Fruit fly (Drosophila melanogaster) whole organism, prepupa: ENCODE data around the gene tefu.

ENCODE experiments used
- Blimp-1 ChIP-seq: fragments of 200-800 bp; sonication (Bioruptor generic); optimal IDR thresholded peaks from 3 replicates; lab custom pipeline; 2017; ENCODE audit warnings: missing biosample characterization, missing genetic modification characterization, mild to moderate bottlenecking, moderate library complexity, missing genetic modification reagents
- CG10669 ChIP-seq: fragments of 200-800 bp; sonication (Bioruptor generic); optimal IDR thresholded peaks from 3 replicates; lab custom pipeline; 2018; ENCODE audit warnings: missing biosample characterization, mild to moderate bottlenecking, missing genetic modification characterization, moderate library complexity
- CG11294 ChIP-seq: fragments of 200-800 bp; sonication (Bioruptor generic); IDR thresholded peaks from 2 replicates; pipeline ENCODE4 v1.3.6; 2022; ENCODE audit warnings: missing biosample characterization, missing genetic modification characterization
- CG11902 ChIP-seq: fragments of 200-800 bp; sonication (Bioruptor generic); optimal IDR thresholded peaks from 3 replicates; lab custom pipeline; 2016; ENCODE audit warnings: missing biosample characterization, missing genetic modification characterization
- CG15336 ChIP-seq: fragments of 200-800 bp; sonication (Bioruptor generic); IDR thresholded peaks from 2 replicates; pipeline ENCODE4 v1.3.6; 2022; ENCODE audit warnings: missing biosample characterization, missing genetic modification characterization
- CG16779 ChIP-seq: fragments of 200-800 bp; sonication (Bioruptor generic); optimal IDR thresholded peaks from 3 replicates; lab custom pipeline; 2017; ENCODE audit warnings: missing biosample characterization, mild to moderate bottlenecking, missing genetic modification characterization
- CG3032 ChIP-seq: fragments of 200-800 bp; optimal IDR thresholded peaks from 2 replicates; lab custom pipeline; 2019; ENCODE audit warnings: missing biosample characterization, mild to moderate bottlenecking, missing genetic modification characterization, moderate library complexity
- CG32006 ChIP-seq: fragments of 200-800 bp; sonication (Bioruptor generic); optimal IDR thresholded peaks from 3 replicates; lab custom pipeline; 2017; ENCODE audit warnings: missing biosample characterization, mild to moderate bottlenecking, missing genetic modification characterization
- CG34406 ChIP-seq: fragments of 200-800 bp; sonication (Bioruptor generic); optimal IDR thresholded peaks from 3 replicates; lab custom pipeline; 2016; ENCODE audit warnings: missing biosample characterization, missing genetic modification characterization
- CG6163 ChIP-seq: fragments of 200-800 bp; sonication (Bioruptor generic); IDR thresholded peaks from 3 replicates; pipeline ENCODE4 v1.3.6; 2022; ENCODE audit warnings: missing biosample characterization, missing genetic modification characterization
- CG6276 ChIP-seq: fragments of 200-800 bp; sonication (Bioruptor generic); optimal IDR thresholded peaks from 2 replicates; lab custom pipeline; 2017; ENCODE audit warnings: missing biosample characterization, mild to moderate bottlenecking, missing genetic modification characterization
- CG6792 ChIP-seq: fragments of 200-800 bp; sonication (Bioruptor generic); optimal IDR thresholded peaks from 3 replicates; lab custom pipeline; 2016; ENCODE audit warnings: missing biosample characterization, missing genetic modification characterization
- CG6808 ChIP-seq: fragments of 200-800 bp; sonication (Bioruptor generic); optimal IDR thresholded peaks from 3 replicates; lab custom pipeline; 2017; ENCODE audit warnings: missing biosample characterization, missing genetic modification characterization, mild to moderate bottlenecking, moderate library complexity, missing genetic modification reagents
- CG6854 ChIP-seq: fragments of 200-800 bp; sonication (Bioruptor generic); optimal IDR thresholded peaks from 2 replicates; lab custom pipeline; 2017; ENCODE audit warnings: missing biosample characterization, mild to moderate bottlenecking, missing genetic modification characterization
- CG7368 ChIP-seq: fragments of 200-800 bp; sonication (Bioruptor generic); optimal IDR thresholded peaks from 3 replicates; lab custom pipeline; 2016; ENCODE audit warnings: missing biosample characterization, missing genetic modification characterization
- CG8119 ChIP-seq: fragments of 200-800 bp; sonication (Bioruptor generic); IDR thresholded peaks from 3 replicates; pipeline ENCODE4 v1.3.6; 2022; ENCODE audit warnings: missing biosample characterization, missing genetic modification characterization
- CG8319 ChIP-seq: fragments of 200-800 bp; sonication (Bioruptor generic); optimal IDR thresholded peaks from 3 replicates; lab custom pipeline; 2016; ENCODE audit warnings: missing biosample characterization, missing genetic modification characterization
- CG8632 ChIP-seq: fragments of 200-800 bp; sonication (Bioruptor generic); optimal IDR thresholded peaks from 3 replicates; lab custom pipeline; 2016; ENCODE audit warnings: missing biosample characterization, missing genetic modification characterization
- Eip75B ChIP-seq: fragments of 200-800 bp; sonication (Bioruptor generic); optimal IDR thresholded peaks from 3 replicates; lab custom pipeline; 2016; ENCODE audit warnings: missing biosample characterization, missing genetic modification characterization
- Eip78C ChIP-seq: fragments of 200-800 bp; sonication (Bioruptor generic); peaks from one replicate; lab custom pipeline; 2016; ENCODE audit warnings: missing biosample characterization, missing genetic modification characterization
- Eip93F ChIP-seq: fragments of 200-800 bp; sonication (Bioruptor generic); optimal IDR thresholded peaks from 2 replicates; lab custom pipeline; 2016; ENCODE audit warnings: missing biosample characterization, mild to moderate bottlenecking, missing genetic modification characterization
- Ets21C ChIP-seq: fragments of 200-800 bp; sonication (Bioruptor generic); optimal IDR thresholded peaks from 3 replicates; lab custom pipeline; 2016; ENCODE audit warnings: missing biosample characterization, missing genetic modification characterization
- Ets96B ChIP-seq: fragments of 200-800 bp; optimal IDR thresholded peaks from 2 replicates; lab custom pipeline; 2019; ENCODE audit warnings: missing biosample characterization, mild to moderate bottlenecking, missing genetic modification characterization, moderate library complexity
- Gug ChIP-seq: fragments of 200-800 bp; sonication (Bioruptor generic); IDR thresholded peaks from 2 replicates; pipeline ENCODE4 v1.3.6; 2022; ENCODE audit warnings: missing biosample characterization, missing genetic modification characterization
- Hr39 ChIP-seq: fragments of 200-800 bp; sonication (Bioruptor generic); optimal IDR thresholded peaks from 2 replicates; lab custom pipeline; 2016; ENCODE audit warnings: missing biosample characterization, missing genetic modification characterization
- Hr4 ChIP-seq: fragments of 200-800 bp; sonication (Bioruptor generic); optimal IDR thresholded peaks from 3 replicates; lab custom pipeline; 2016; ENCODE audit warnings: missing biosample characterization, missing genetic modification characterization
- Lpt ChIP-seq: fragments of 200-800 bp; sonication (Bioruptor generic); optimal IDR thresholded peaks from 3 replicates; lab custom pipeline; 2016; ENCODE audit warnings: missing biosample characterization, missing genetic modification characterization
- Met ChIP-seq: fragments of 200-800 bp; sonication (Bioruptor generic); optimal IDR thresholded peaks from 3 replicates; lab custom pipeline; 2016; ENCODE audit warnings: missing biosample characterization, missing genetic modification characterization
- OdsH ChIP-seq: fragments of 200-800 bp; sonication (Bioruptor generic); optimal IDR thresholded peaks from 3 replicates; lab custom pipeline; 2016; ENCODE audit warnings: missing biosample characterization, missing genetic modification characterization
- Smox ChIP-seq: fragments of 200-800 bp; sonication (Bioruptor generic); optimal IDR thresholded peaks from 3 replicates; lab custom pipeline; 2016; ENCODE audit warnings: missing biosample characterization, missing genetic modification characterization
- Sox102F ChIP-seq: fragments of 200-800 bp; sonication (Bioruptor generic); optimal IDR thresholded peaks from 2 replicates; lab custom pipeline; 2016; ENCODE audit warnings: missing biosample characterization, mild to moderate bottlenecking, missing genetic modification characterization
- acj6 ChIP-seq: fragments of 200-800 bp; sonication (Bioruptor generic); optimal IDR thresholded peaks from 3 replicates; lab custom pipeline; 2016; ENCODE audit warnings: missing biosample characterization, missing genetic modification characterization
- dac ChIP-seq: fragments of 200-800 bp; sonication (Bioruptor generic); optimal IDR thresholded peaks from 2 replicates; lab custom pipeline; 2017; ENCODE audit warnings: missing biosample characterization, mild to moderate bottlenecking, missing genetic modification characterization
- dsx ChIP-seq: fragments of 200-800 bp; optimal IDR thresholded peaks from 3 replicates; lab custom pipeline; 2019; ENCODE audit warnings: missing biosample characterization, mild to moderate bottlenecking, missing genetic modification characterization, moderate library complexity; ENCODE audit not compliant: poor library complexity, severe bottlenecking
- eg ChIP-seq: fragments of 200-800 bp; sonication (Bioruptor generic); IDR thresholded peaks from 3 replicates; pipeline ENCODE4 v1.3.6; 2022; ENCODE audit warnings: missing biosample characterization, missing genetic modification characterization
- esn ChIP-seq: fragments of 200-800 bp; sonication (Bioruptor generic); optimal IDR thresholded peaks from 2 replicates; lab custom pipeline; 2016; ENCODE audit warnings: missing biosample characterization, mild to moderate bottlenecking, missing genetic modification characterization, moderate library complexity
- fd59A ChIP-seq: fragments of 200-800 bp; sonication (Bioruptor generic); optimal IDR thresholded peaks from 2 replicates; lab custom pipeline; 2017; ENCODE audit warnings: missing biosample characterization, mild to moderate bottlenecking, missing genetic modification characterization, missing genetic modification reagents
- fd85E ChIP-seq: fragments of 200-800 bp; sonication (Bioruptor generic); optimal IDR thresholded peaks from 3 replicates; lab custom pipeline; 2016; ENCODE audit warnings: missing biosample characterization, missing genetic modification characterization
- fkh ChIP-seq: fragments of 200-800 bp; sonication (Bioruptor generic); optimal IDR thresholded peaks from 3 replicates; lab custom pipeline; 2017; ENCODE audit warnings: missing biosample characterization, mild to moderate bottlenecking, missing genetic modification characterization, moderate library complexity
- lz ChIP-seq: fragments of 200-800 bp; sonication (Bioruptor generic); optimal IDR thresholded peaks from 3 replicates; lab custom pipeline; 2016; ENCODE audit warnings: missing biosample characterization, missing genetic modification characterization
- net ChIP-seq: fragments of 200-800 bp; sonication (Bioruptor generic); optimal IDR thresholded peaks from 3 replicates; lab custom pipeline; 2016; ENCODE audit warnings: missing biosample characterization, missing genetic modification characterization
- salr ChIP-seq, 2 experiments: fragments of 200-800 bp; sonication (Bioruptor generic); optimal IDR thresholded peaks; 3 replicates each; lab custom pipeline; 2016 to 2018; ENCODE audit warnings: missing biosample characterization in 2 of 2, missing genetic modification characterization in 2 of 2, mild to moderate bottlenecking in 1 of 2
- spab ChIP-seq: fragments of 200-800 bp; sonication (Bioruptor generic); optimal IDR thresholded peaks from 2 replicates; lab custom pipeline; 2017; ENCODE audit warnings: missing biosample characterization, mild to moderate bottlenecking, missing genetic modification characterization, missing genetic modification reagents
- ss ChIP-seq, 2 experiments: fragments of 200-800 bp; sonication (Bioruptor generic); optimal IDR thresholded peaks; 2 replicates in 1 of 2; 3 replicates in 1 of 2; lab custom pipeline; 2017 to 2018; ENCODE audit warnings: mild to moderate bottlenecking in 2 of 2, missing biosample characterization in 2 of 2, missing genetic modification characterization in 2 of 2, moderate library complexity in 1 of 2
- vri ChIP-seq: fragments of 200-800 bp; sonication (Bioruptor generic); optimal IDR thresholded peaks from 3 replicates; lab custom pipeline; 2016; ENCODE audit warnings: missing biosample characterization, mild to moderate bottlenecking, missing genetic modification characterization

The tefu gene

DNA sequence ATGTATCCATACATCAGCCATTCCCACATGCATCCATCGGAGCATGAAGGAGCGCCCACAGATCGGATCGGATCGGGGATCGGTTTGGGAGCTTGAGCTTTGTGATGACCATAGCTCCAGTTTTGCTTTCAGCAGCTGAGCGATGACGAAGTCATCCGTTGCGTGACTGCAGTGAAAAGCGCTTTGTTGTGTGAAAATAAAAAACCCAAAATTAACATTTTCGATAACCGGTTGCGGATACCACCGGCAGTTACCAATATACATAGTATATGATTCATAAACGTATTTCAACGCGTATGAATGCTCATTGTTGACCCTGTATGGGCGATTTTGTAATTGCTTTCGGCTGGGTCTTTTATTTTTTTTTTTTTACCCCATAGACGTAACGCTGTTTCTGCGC is 36.8 kb downstream of the tefu start:
- peak; percentile 42 for TF ChIP-seq CG6854 (GFP tag; lab: Kevin White, UChicago)
- no peak for TF ChIP-seq net
- 0 out of 3 replicates have a peak, but pooled peaks have one; percentile 44 for TF ChIP-seq eg (GFP tag; lab: Robert Waterston, UW)
- no peak for TF ChIP-seq CG10669
- no peak for TF ChIP-seq Eip75B (GFP tag; lab: Kevin White, UChicago)
- peak; percentile 77 for TF ChIP-seq Blimp-1 (GFP tag; lab: Kevin White, UChicago)
- TF ChIP-seq ss (GFP tag; optimal IDR thresholded peaks at IDR 0.05; lab: Kevin White, UChicago), result peak in 1 of 2 experiments; percentile 65
- TF ChIP-seq vri (GFP tag; lab: Kevin White, UChicago), result peak; percentile 32

DNA sequence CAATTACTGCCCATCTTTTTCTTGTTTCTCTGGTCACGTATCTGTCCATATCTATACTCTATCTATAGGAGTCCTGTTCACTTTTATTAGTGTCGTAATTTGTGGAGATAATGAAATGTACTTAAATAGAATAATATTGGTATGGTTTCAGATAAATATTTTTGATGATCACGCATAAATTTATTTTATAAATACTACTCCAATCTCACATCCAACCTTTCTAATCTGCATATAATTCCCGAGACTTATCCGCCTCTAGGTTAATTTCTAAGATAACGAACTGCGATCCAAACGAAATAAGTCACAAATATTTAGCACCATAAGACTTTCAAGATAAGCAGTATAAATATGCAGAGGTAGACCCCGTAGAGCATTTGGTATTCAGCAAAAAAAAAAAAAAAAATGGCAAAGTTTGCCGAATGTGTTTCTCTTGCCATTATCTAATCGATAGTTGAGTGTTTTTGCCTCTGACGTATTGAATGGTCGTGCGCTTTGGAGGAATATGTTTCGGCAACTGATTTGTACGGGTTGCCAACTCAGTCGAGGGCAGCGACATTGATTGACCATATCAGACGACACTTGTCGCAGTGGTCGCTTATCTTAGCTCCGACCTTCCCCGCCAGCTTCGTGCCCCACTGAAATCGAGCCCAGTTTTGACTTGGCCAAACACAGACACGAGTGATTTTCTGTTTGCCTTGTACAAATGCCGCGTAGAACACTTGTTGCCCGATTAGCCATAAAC is 43.8 kb downstream of the tefu start:
- no peak for TF ChIP-seq Ets96B (tag; lab: Kevin White, UChicago)
- peak; percentile 18 for TF ChIP-seq Eip93F (GFP tag; lab: Kevin White, UChicago)
- TF ChIP-seq Hr4 (GFP tag; lab: Kevin White, UChicago), result peak; percentile 45
- TF ChIP-seq Gug (GFP tag; lab: Robert Waterston, UW), result no peak
- TF ChIP-seq CG3032 (tag; lab: Kevin White, UChicago), result no peak
- no peak for TF ChIP-seq esn (GFP tag; lab: Kevin White, UChicago)
- no peak for TF ChIP-seq Ets21C (GFP tag; lab: Kevin White, UChicago)
- no peak for TF ChIP-seq spab (GFP tag; lab: Kevin White, UChicago)
- TF ChIP-seq dsx (GFP tag; lab: Kevin White, UChicago), result no peak
- TF ChIP-seq Smox (GFP tag; lab: Kevin White, UChicago), result no peak
- TF ChIP-seq lz, result no peak
- no peak; the same call in 2 of the 3 replicates for TF ChIP-seq eg (GFP tag; lab: Robert Waterston, UW)
- no peak for TF ChIP-seq CG11902 (GFP tag; lab: Kevin White, UChicago)
- no peak for TF ChIP-seq salr (GFP tag; optimal IDR thresholded peaks at IDR 0.05; lab: Kevin White, UChicago)
- TF ChIP-seq CG32006 (GFP tag; lab: Kevin White, UChicago), result peak; percentile 23
- TF ChIP-seq CG6854 (GFP tag; lab: Kevin White, UChicago), result no peak
- no peak for TF ChIP-seq CG6792 (GFP tag; lab: Kevin White, UChicago)
- TF ChIP-seq fd85E (GFP tag; lab: Kevin White, UChicago), result no peak
- TF ChIP-seq Met (GFP tag; lab: Kevin White, UChicago), result no peak
- TF ChIP-seq OdsH, result no peak
- TF ChIP-seq fkh (GFP tag; lab: Kevin White, UChicago), result peak; percentile 58
- no peak for TF ChIP-seq Sox102F (GFP tag; lab: Kevin White, UChicago)
- no peak for TF ChIP-seq CG8119 (GFP tag; lab: Robert Waterston, UW)
- peak; percentile 75 for TF ChIP-seq vri (GFP tag; lab: Kevin White, UChicago)
- no peak for TF ChIP-seq acj6 (GFP tag; lab: Kevin White, UChicago)
- no peak for TF ChIP-seq Hr39 (GFP tag; lab: Kevin White, UChicago)
- TF ChIP-seq CG10669, result no peak
- no peak for TF ChIP-seq fd59A (GFP tag; lab: Kevin White, UChicago)
- no peak for TF ChIP-seq CG6163 (GFP tag; lab: Robert Waterston, UW)
- no peak for TF ChIP-seq CG6808
- TF ChIP-seq CG8632 (GFP tag; lab: Kevin White, UChicago), result no peak
- peak; percentile 56 for TF ChIP-seq Eip78C (GFP tag; lab: Kevin White, UChicago)
- no peak for TF ChIP-seq CG6276 (GFP tag; lab: Kevin White, UChicago)
- no peak for TF ChIP-seq CG8319 (GFP tag; lab: Kevin White, UChicago)
- no peak for TF ChIP-seq CG16779
- no peak for TF ChIP-seq ss (GFP tag; optimal IDR thresholded peaks at IDR 0.05; lab: Kevin White, UChicago)
- TF ChIP-seq dac (GFP tag; lab: Kevin White, UChicago), result no peak
- no peak for TF ChIP-seq Lpt (GFP tag; lab: Kevin White, UChicago)
- no peak for TF ChIP-seq CG15336
- no peak for TF ChIP-seq CG34406 (GFP tag; lab: Kevin White, UChicago)
- no peak for TF ChIP-seq CG11294 (GFP tag; lab: Robert Waterston, UW)
- TF ChIP-seq Blimp-1 (GFP tag; lab: Kevin White, UChicago), result no peak
- TF ChIP-seq CG7368 (GFP tag; lab: Kevin White, UChicago), result no peak
